Fruit fly (Drosophila melanogaster): ENCODE measurements around the gene Ktl.

Ktl gene

DNA sequence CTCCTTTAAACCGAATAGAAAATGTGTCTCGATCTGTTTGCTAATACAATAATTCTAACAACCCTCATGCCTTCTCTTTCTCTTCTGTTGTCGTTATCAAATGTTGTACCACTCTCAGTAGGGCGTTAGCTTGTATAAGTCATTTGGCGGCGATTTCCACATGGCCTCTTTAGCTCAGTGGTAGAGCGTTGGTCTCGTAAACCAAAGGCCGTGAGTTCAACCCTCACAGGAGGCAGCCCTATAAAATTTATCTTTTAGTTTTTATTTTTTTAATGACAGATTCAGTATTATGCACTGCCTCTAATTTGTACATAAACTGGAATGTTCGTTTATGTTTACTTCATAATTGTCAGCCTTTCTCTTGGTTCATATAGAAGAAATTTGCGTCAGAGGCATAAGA, 5.6 kb downstream of the Ktl start (continued):
- TF ChIP-seq corto (GFP tag; optimal IDR thresholded peaks at IDR 0.05), result no peak
- no peak for TF ChIP-seq B-H1 (GFP tag; IDR thresholded peaks at IDR 0.05)
- no peak for TF ChIP-seq CG10366 (GFP tag; IDR thresholded peaks at IDR 0.05)
- TF ChIP-seq CG16813 (GFP tag; IDR thresholded peaks at IDR 0.05; ENCODE audit: partially characterized antibody), result peak; percentile 78
- TF ChIP-seq Ada2b (GFP tag; IDR thresholded peaks at IDR 0.05), result no peak
- TF ChIP-seq CG9215 (GFP tag; IDR thresholded peaks at IDR 0.05), result no peak
- no peak for TF ChIP-seq Fer1 (GFP tag; optimal IDR thresholded peaks at IDR 0.05)
- no peak for TF ChIP-seq stc (GFP tag; IDR thresholded peaks at IDR 0.05)
- no peak for TF ChIP-seq CG15269 (tag; optimal IDR thresholded peaks at IDR 0.05)
- TF ChIP-seq CG6854 (GFP tag; optimal IDR thresholded peaks at IDR 0.05), result no peak
- no peak for TF ChIP-seq CG6683 (GFP tag; optimal IDR thresholded peaks at IDR 0.05)
- no peak for TF ChIP-seq E2f1 (GFP tag; IDR thresholded peaks at IDR 0.05)
- TF ChIP-seq CG33557 (GFP tag; optimal IDR thresholded peaks at IDR 0.05), result no peak
- TF ChIP-seq Ets97D (GFP tag; optimal IDR thresholded peaks at IDR 0.05), result no peak
- TF ChIP-seq Dip2 (GFP tag; IDR thresholded peaks at IDR 0.05), result no peak
- TF ChIP-seq da (GFP tag; optimal IDR thresholded peaks at IDR 0.05), result no peak
- TF ChIP-seq CG12219 (GFP tag; optimal IDR thresholded peaks at IDR 0.05), result no peak
- no peak for TF ChIP-seq CG12155 (GFP tag; optimal IDR thresholded peaks at IDR 0.05)
- no peak for TF ChIP-seq MESR4 (GFP tag; optimal IDR thresholded peaks at IDR 0.05)
- no peak for TF ChIP-seq D (optimal IDR thresholded peaks at IDR 0.05)
- TF ChIP-seq D (GFP tag; optimal IDR thresholded peaks at IDR 0.05), result no peak
- peak; percentile 25 for TF ChIP-seq CG1832 (GFP tag; optimal IDR thresholded peaks at IDR 0.05)
- no peak for TF ChIP-seq CG7839 (tag; optimal IDR thresholded peaks at IDR 0.05)
- no peak for TF ChIP-seq CG11085 (GFP tag; IDR thresholded peaks at IDR 0.05)
- no peak for TF ChIP-seq CG12236 (GFP tag; optimal IDR thresholded peaks at IDR 0.05)
- no peak for TF ChIP-seq rib (GFP tag; IDR thresholded peaks at IDR 0.05)

DNA sequence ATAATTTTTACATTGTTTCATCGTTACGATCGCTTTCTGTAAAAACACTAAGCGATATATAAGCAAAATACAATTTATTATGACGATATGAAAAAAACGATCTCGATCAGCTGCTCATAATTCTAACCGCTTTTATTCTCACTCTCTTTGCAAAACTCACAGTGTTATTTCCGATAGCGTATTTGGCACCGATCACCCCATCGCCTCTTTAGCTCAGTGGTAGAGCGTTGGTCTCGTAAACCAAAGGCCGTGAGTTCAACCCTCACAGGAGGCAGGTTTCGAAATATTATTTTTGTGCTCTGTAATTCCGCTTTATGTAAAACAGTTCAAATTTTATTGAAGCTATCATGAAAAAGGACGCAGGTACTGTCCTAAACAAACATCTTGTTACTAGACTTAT, 6.2 kb downstream of the Ktl start:
- no peak for TF ChIP-seq CG17912 (GFP tag; optimal IDR thresholded peaks at IDR 0.05)
- TF ChIP-seq Sox102F (GFP tag; optimal IDR thresholded peaks at IDR 0.05), result no peak
- TF ChIP-seq Eip74EF (GFP tag; optimal IDR thresholded peaks at IDR 0.05), result no peak
- peak; percentile 8; the same call in 1 of the 2 replicates for TF ChIP-seq vvl (GFP tag; IDR thresholded peaks at IDR 0.05)
- TF ChIP-seq D19A (tag; optimal IDR thresholded peaks at IDR 0.05), result no peak
- no peak for TF ChIP-seq h (optimal IDR thresholded peaks at IDR 0.05)
- TF ChIP-seq fru (optimal IDR thresholded peaks at IDR 0.05), result no peak
- no peak for TF ChIP-seq CG6813 (GFP tag; optimal IDR thresholded peaks at IDR 0.05)
- TF ChIP-seq fd102C (GFP tag; optimal IDR thresholded peaks at IDR 0.05), result no peak
- TF ChIP-seq C15 (GFP tag; IDR thresholded peaks at IDR 0.05), result no peak
- TF ChIP-seq zfh2 (GFP tag; optimal IDR thresholded peaks at IDR 0.05), result no peak
- TF ChIP-seq bbx (GFP tag; IDR thresholded peaks at IDR 0.05; ENCODE audit: partially characterized antibody), result peak; percentile 67; the same call in 1 of the 2 replicates
- TF ChIP-seq Mes4 (GFP tag; optimal IDR thresholded peaks at IDR 0.05), result no peak
- no peak for TF ChIP-seq CG17612 (GFP tag; IDR thresholded peaks at IDR 0.05)
- TF ChIP-seq BEAF-32 (GFP tag; optimal IDR thresholded peaks at IDR 0.05), result no peak
- TF ChIP-seq Ssrp (tag; optimal IDR thresholded peaks at IDR 0.05), result no peak
- no peak for TF ChIP-seq chn (GFP tag; optimal IDR thresholded peaks at IDR 0.05)
- TF ChIP-seq CG8478 (optimal IDR thresholded peaks at IDR 0.05), result no peak
- no peak for TF ChIP-seq CG11560 (tag; IDR thresholded peaks at IDR 0.05)
- no peak for TF ChIP-seq wdn (GFP tag; IDR thresholded peaks at IDR 0.05)
- TF ChIP-seq CG10147 (GFP tag; optimal IDR thresholded peaks at IDR 0.05), result no peak
- no peak for TF ChIP-seq pros (GFP tag; optimal IDR thresholded peaks at IDR 0.05)
- no peak for TF ChIP-seq cg (GFP tag; optimal IDR thresholded peaks at IDR 0.05)
- no peak for TF ChIP-seq CG8281 (tag; optimal IDR thresholded peaks at IDR 0.05)
- no peak for TF ChIP-seq vfl (GFP tag; optimal IDR thresholded peaks at IDR 0.05)
- no peak for TF ChIP-seq CG6689 (GFP tag; IDR thresholded peaks at IDR 0.05)
- TF ChIP-seq mld (GFP tag; IDR thresholded peaks at IDR 0.05; ENCODE audit: partially characterized antibody), result peak; percentile 81
- no peak for TF ChIP-seq CG6175 (GFP tag; IDR thresholded peaks at IDR 0.05)
